Fruit fly (Drosophila melanogaster) whole organism, embryonic: ENCODE results near the gene MESR6.

Source experiments
- ATbp ChIP-seq: fragments of 200-800 bp; sonication (Bioruptor generic); optimal IDR thresholded peaks from 2 replicates; lab custom pipeline; 2017; ENCODE audit warnings: missing biosample characterization, mild to moderate bottlenecking, missing genetic modification characterization, missing genetic modification reagents
- BEAF-32 ChIP-seq: fragments of 200-800 bp; sonication (Bioruptor generic); optimal IDR thresholded peaks from 3 replicates; lab custom pipeline; 2017; ENCODE audit warnings: missing biosample characterization, missing genetic modification characterization, mild to moderate bottlenecking, moderate library complexity, missing genetic modification reagents
- Bdp1 ChIP-seq: fragments of 200-800 bp; sonication (Bioruptor generic); optimal IDR thresholded peaks from 3 replicates; lab custom pipeline; 2016; ENCODE audit warnings: missing biosample characterization, missing genetic modification characterization
- CG12391 ChIP-seq: fragments of 200-800 bp; sonication (Bioruptor generic); optimal IDR thresholded peaks from 3 replicates; lab custom pipeline; 2018; ENCODE audit warnings: missing biosample characterization, mild to moderate bottlenecking, missing genetic modification characterization, moderate library complexity
- CG15696 ChIP-seq: fragments of 200-800 bp; sonication (Bioruptor generic); optimal IDR thresholded peaks from 2 replicates; lab custom pipeline; 2019; ENCODE audit warnings: missing biosample characterization, mild to moderate bottlenecking, missing genetic modification characterization, moderate library complexity
- CG16813 ChIP-seq: fragments of 200-800 bp; sonication (Bioruptor generic); IDR thresholded peaks from 3 replicates; pipeline ENCODE4 v1.3.6; 2022; ENCODE audit warnings: missing biosample characterization, missing genetic modification characterization; ENCODE audit not compliant: partially characterized antibody
- CG17829 ChIP-seq: fragments of 200-800 bp; optimal IDR thresholded peaks from 2 replicates; lab custom pipeline; 2019; ENCODE audit warnings: missing biosample characterization, mild to moderate bottlenecking, missing genetic modification characterization, moderate library complexity
- CG17912 ChIP-seq: fragments of 200-800 bp; sonication (Bioruptor generic); optimal IDR thresholded peaks from 2 replicates; lab custom pipeline; 2018; ENCODE audit warnings: missing biosample characterization, mild to moderate bottlenecking, missing genetic modification characterization
- CG1792 ChIP-seq: fragments of 200-800 bp; sonication (Bioruptor generic); optimal IDR thresholded peaks from 2 replicates; lab custom pipeline; 2016; ENCODE audit warnings: missing biosample characterization, missing genetic modification characterization
- CG18011 ChIP-seq: fragments of 200-800 bp; sonication (Bioruptor generic); optimal IDR thresholded peaks from 2 replicates; lab custom pipeline; 2017; ENCODE audit warnings: missing biosample characterization, missing genetic modification characterization, mild to moderate bottlenecking, moderate library complexity, missing genotype
- CG2129 ChIP-seq: fragments of 200-800 bp; sonication (Bioruptor generic); IDR thresholded peaks from 2 replicates; pipeline ENCODE4 v1.3.6; 2022; ENCODE audit warnings: missing biosample characterization, missing genetic modification characterization; ENCODE audit not compliant: partially characterized antibody
- CG30431 ChIP-seq: fragments of 200-800 bp; sonication (Bioruptor generic); optimal IDR thresholded peaks from 2 replicates; lab custom pipeline; 2017; ENCODE audit warnings: missing biosample characterization, missing genetic modification characterization
- CG3407 ChIP-seq: fragments of 200-800 bp; sonication (Bioruptor generic); optimal IDR thresholded peaks from 2 replicates; lab custom pipeline; 2018; ENCODE audit warnings: missing biosample characterization, mild to moderate bottlenecking, missing genetic modification characterization
- CG34422 ChIP-seq: fragments of 200-800 bp; sonication (Bioruptor generic); IDR thresholded peaks from 3 replicates; pipeline ENCODE4 v1.3.6; 2022; ENCODE audit warnings: missing biosample characterization, missing genetic modification characterization
- CG8290 ChIP-seq, 3 experiments: fragments of 200-800 bp; sonication (Bioruptor generic); optimal IDR thresholded peaks; 2 replicates each; lab custom pipeline; 2016 to 2019; ENCODE audit warnings: missing biosample characterization in 3 of 3, missing genetic modification characterization in 3 of 3, mild to moderate bottlenecking in 2 of 3, moderate library complexity in 1 of 3
- CG8765 ChIP-seq: fragments of 200-800 bp; sonication (Bioruptor generic); IDR thresholded peaks from 2 replicates; pipeline ENCODE4 v1.3.6; 2022; ENCODE audit warnings: missing biosample characterization, missing genetic modification characterization
- CG8944 ChIP-seq: fragments of 200-800 bp; sonication (Bioruptor generic); optimal IDR thresholded peaks from 3 replicates; lab custom pipeline; 2016; ENCODE audit warnings: missing biosample characterization, missing genetic modification characterization
- CG9215 ChIP-seq: fragments of 200-800 bp; sonication (Bioruptor generic); IDR thresholded peaks from 2 replicates; pipeline ENCODE4 v1.3.6; 2022; ENCODE audit warnings: missing biosample characterization, missing genetic modification characterization
- CG9609 ChIP-seq: fragments of 200-800 bp; sonication (Bioruptor generic); optimal IDR thresholded peaks from 3 replicates; lab custom pipeline; 2016; ENCODE audit warnings: missing biosample characterization, missing genetic modification characterization
- CG9797 ChIP-seq: fragments of 200-800 bp; sonication (Bioruptor generic); optimal IDR thresholded peaks from 3 replicates; lab custom pipeline; 2018; ENCODE audit warnings: missing biosample characterization, mild to moderate bottlenecking, missing genetic modification characterization
- D ChIP-seq, 2 experiments: fragments of 200-800 bp in 1 of 2; fragments of >200 bp in 1 of 2; sonication (Bioruptor generic) in 1 of 2; optimal IDR thresholded peaks; 2 replicates in 1 of 2; 3 replicates in 1 of 2; lab custom pipeline; 2017; ENCODE audit warnings: mild to moderate bottlenecking in 1 of 2, missing biosample characterization in 1 of 2, missing genetic modification characterization in 1 of 2, missing genetic modification reagents in 1 of 2
- Doc2 ChIP-seq: fragments of 200-800 bp; sonication (Bioruptor generic); IDR thresholded peaks from 2 replicates; pipeline ENCODE4 v1.3.6; 2022; ENCODE audit warnings: missing biosample characterization, missing genetic modification characterization
- H2.0 ChIP-seq: fragments of 200-800 bp; sonication (Bioruptor generic); IDR thresholded peaks from 2 replicates; pipeline ENCODE4 v1.3.6; 2022; ENCODE audit warnings: missing biosample characterization, missing genetic modification characterization
- HmgD ChIP-seq: fragments of 200-800 bp; sonication (Bioruptor generic); optimal IDR thresholded peaks from 3 replicates; lab custom pipeline; 2016; ENCODE audit warnings: missing biosample characterization, missing genetic modification characterization
- Hmr ChIP-seq: fragments of 200-800 bp; sonication (Bioruptor generic); optimal IDR thresholded peaks from 3 replicates; lab custom pipeline; 2017; ENCODE audit warnings: mild to moderate bottlenecking, missing biosample characterization, missing genetic modification reagents, missing genetic modification characterization
- NC2β ChIP-seq: fragments of 200-800 bp; sonication (Bioruptor generic); optimal IDR thresholded peaks from 2 replicates; lab custom pipeline; 2016; ENCODE audit warnings: missing biosample characterization, missing genetic modification characterization
- NFAT ChIP-seq: fragments of 200-800 bp; sonication (Bioruptor generic); IDR thresholded peaks from 2 replicates; pipeline ENCODE4 v1.3.6; 2022; ENCODE audit warnings: missing biosample characterization, missing genetic modification characterization
- Oaz ChIP-seq: fragments of 200-800 bp; sonication (Bioruptor generic); IDR thresholded peaks from 2 replicates; pipeline ENCODE4 v1.3.6; 2022; ENCODE audit warnings: missing biosample characterization, missing genetic modification characterization
- Rx ChIP-seq: fragments of 200-800 bp; sonication (Bioruptor generic); IDR thresholded peaks from 2 replicates; pipeline ENCODE4 v1.3.6; 2022; ENCODE audit warnings: missing biosample characterization, missing genetic modification characterization
- Taf1 ChIP-seq: fragments of 200-800 bp; sonication (Bioruptor generic); IDR thresholded peaks from 2 replicates; pipeline ENCODE4 v1.3.6; 2022; ENCODE audit warnings: missing biosample characterization, missing genetic modification characterization
- abd-A ChIP-seq: fragments of 200-800 bp; sonication (Bioruptor generic); optimal IDR thresholded peaks from 3 replicates; lab custom pipeline; 2019; ENCODE audit warnings: missing biosample characterization, mild to moderate bottlenecking, missing genetic modification characterization, moderate library complexity
- bcd ChIP-seq: fragments of 200-800 bp; sonication (Bioruptor generic); optimal IDR thresholded peaks from 2 replicates; lab custom pipeline; 2017; ENCODE audit warnings: missing biosample characterization, mild to moderate bottlenecking, missing genetic modification characterization
- crc ChIP-seq: fragments of 200-800 bp; sonication (Bioruptor generic); optimal IDR thresholded peaks from 2 replicates; lab custom pipeline; 2016; ENCODE audit warnings: missing biosample characterization, missing genetic modification characterization
- dimm ChIP-seq: fragments of 200-800 bp; sonication (Bioruptor generic); IDR thresholded peaks from 2 replicates; pipeline ENCODE4 v1.3.6; 2022; ENCODE audit warnings: missing biosample characterization, missing genetic modification characterization
- en ChIP-seq: fragments of 200-800 bp; sonication (Bioruptor generic); optimal IDR thresholded peaks from 2 replicates; lab custom pipeline; 2016; ENCODE audit warnings: missing biosample characterization, missing genetic modification characterization
- fd102C ChIP-seq: fragments of 200-800 bp; sonication (Bioruptor generic); optimal IDR thresholded peaks from 2 replicates; lab custom pipeline; 2018; ENCODE audit warnings: missing biosample characterization, mild to moderate bottlenecking, missing genetic modification characterization, moderate library complexity
- gem ChIP-seq: fragments of 200-800 bp; sonication (Bioruptor generic); optimal IDR thresholded peaks from 2 replicates; lab custom pipeline; 2019; ENCODE audit warnings: missing biosample characterization, mild to moderate bottlenecking, missing genetic modification characterization, moderate library complexity
- gsb-n ChIP-seq: fragments of 200-800 bp; sonication (Bioruptor generic); optimal IDR thresholded peaks from 3 replicates; lab custom pipeline; 2018; ENCODE audit warnings: missing biosample characterization, mild to moderate bottlenecking, missing genetic modification characterization
- kni ChIP-seq: fragments of 200-800 bp; sonication (Bioruptor generic); optimal IDR thresholded peaks from 3 replicates; lab custom pipeline; 2017; ENCODE audit warnings: mild to moderate bottlenecking, missing biosample characterization, missing genetic modification reagents, missing genetic modification characterization
- luna ChIP-seq: fragments of 200-800 bp; sonication (Bioruptor generic); optimal IDR thresholded peaks from 2 replicates; lab custom pipeline; 2016; ENCODE audit warnings: missing biosample characterization, missing genetic modification characterization
- onecut ChIP-seq: fragments of 200-800 bp; sonication (Bioruptor generic); IDR thresholded peaks from 2 replicates; pipeline ENCODE4 v1.3.6; 2022; ENCODE audit warnings: missing biosample characterization, missing genetic modification characterization
- org-1 ChIP-seq: fragments of 200-800 bp; sonication (Bioruptor generic); optimal IDR thresholded peaks from 2 replicates; lab custom pipeline; 2017; ENCODE audit warnings: missing biosample characterization, missing genetic modification characterization
- slou ChIP-seq: fragments of 200-800 bp; sonication (Bioruptor generic); optimal IDR thresholded peaks from 3 replicates; lab custom pipeline; 2016; ENCODE audit warnings: missing biosample characterization, missing genetic modification characterization
- sob ChIP-seq: fragments of 200-800 bp; sonication (Bioruptor generic); IDR thresholded peaks from 2 replicates; pipeline ENCODE4 v1.3.6; 2022; ENCODE audit warnings: missing biosample characterization, missing genetic modification characterization
- ssp ChIP-seq: fragments of 200-800 bp; sonication (Bioruptor generic); IDR thresholded peaks from 2 replicates; pipeline ENCODE4 v1.3.6; 2022; ENCODE audit warnings: missing biosample characterization, missing genetic modification characterization
- tin ChIP-seq: fragments of 200-800 bp; sonication (Bioruptor generic); optimal IDR thresholded peaks from 3 replicates; lab custom pipeline; 2016; ENCODE audit warnings: missing biosample characterization, missing genetic modification characterization
- twi ChIP-seq: fragments of 200-800 bp; optimal IDR thresholded peaks from 2 replicates; lab custom pipeline; 2019; ENCODE audit warnings: missing biosample characterization, mild to moderate bottlenecking, missing genetic modification characterization, moderate library complexity
- unpg ChIP-seq: fragments of 200-800 bp; sonication (Bioruptor generic); optimal IDR thresholded peaks from 3 replicates; lab custom pipeline; 2018; ENCODE audit warnings: missing biosample characterization, mild to moderate bottlenecking, missing genetic modification characterization, moderate library complexity
- zen2 ChIP-seq: fragments of 200-800 bp; sonication (Bioruptor generic); IDR thresholded peaks from 3 replicates; pipeline ENCODE4 v1.3.6; 2022; ENCODE audit warnings: missing biosample characterization, missing genetic modification characterization; ENCODE audit not compliant: partially characterized antibody

Gene MESR6

DNA sequence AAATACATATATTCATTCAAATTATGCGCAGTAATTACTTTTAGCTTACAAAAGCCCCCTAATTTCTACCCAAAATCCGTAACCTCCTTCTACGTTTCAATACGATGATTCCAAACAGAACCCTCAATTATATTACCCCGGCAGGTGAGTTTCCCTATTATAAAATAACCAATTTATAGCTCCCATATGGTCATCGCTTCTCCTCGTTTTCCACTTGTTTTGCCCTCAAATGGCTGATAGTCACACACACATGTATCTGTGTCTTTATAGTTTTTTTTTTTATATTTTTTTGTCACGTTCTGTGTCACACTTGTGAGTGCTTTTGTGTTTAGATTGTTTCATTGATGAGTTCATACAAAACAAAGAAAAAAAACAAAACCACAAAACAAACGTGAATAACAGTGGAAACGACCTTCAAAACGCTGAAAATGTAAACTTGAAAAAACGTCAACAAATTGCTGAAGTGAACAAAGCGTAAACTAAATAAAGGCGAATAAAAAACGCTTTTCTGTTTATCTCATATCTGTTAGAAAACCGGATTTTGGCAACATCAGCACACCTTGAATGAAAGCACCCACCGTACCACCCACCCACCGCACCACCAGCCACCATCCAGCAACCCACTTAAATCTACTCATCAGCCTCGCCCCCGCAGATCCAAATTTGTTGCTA lies 21.2 kb upstream of the MESR6 start (continued):
- TF ChIP-seq bcd (GFP tag; lab: Kevin White, UChicago): peak; percentile 40
- TF ChIP-seq kni (GFP tag; lab: Kevin White, UChicago): peak; percentile 9
- TF ChIP-seq unpg: peak; percentile 30
- TF ChIP-seq onecut (GFP tag; lab: Robert Waterston, UW): no peak
- TF ChIP-seq NFAT: no peak
- TF ChIP-seq twi (tag; lab: Kevin White, UChicago): peak; percentile 40
- TF ChIP-seq CG18011 (GFP tag; lab: Kevin White, UChicago): no peak
- peak; percentile 8 for TF ChIP-seq org-1 (GFP tag; lab: Kevin White, UChicago)
- no peak for TF ChIP-seq crc
- 0 out of 2 replicates have a peak, but pooled peaks have one; percentile 7 for TF ChIP-seq sob (GFP tag; lab: Robert Waterston, UW)
- no peak for TF ChIP-seq CG12391 (tag; lab: Kevin White, UChicago)
- no peak for TF ChIP-seq CG17829 (tag; lab: Kevin White, UChicago)
- TF ChIP-seq Rx (GFP tag; lab: Robert Waterston, UW): no peak
- peak; percentile 45 for TF ChIP-seq gem (tag; lab: Kevin White, UChicago)
- no peak for TF ChIP-seq CG15696 (tag; lab: Kevin White, UChicago)
- TF ChIP-seq CG8765: no peak
- no peak for TF ChIP-seq zen2
- TF ChIP-seq CG17912 (GFP tag; lab: Kevin White, UChicago): no peak
- no peak for TF ChIP-seq CG16813
- no peak for TF ChIP-seq en (GFP tag; lab: Kevin White, UChicago)
- TF ChIP-seq abd-A: peak; percentile 84
- peak; percentile 37 for TF ChIP-seq Hmr (GFP tag; lab: Kevin White, UChicago)
- no peak for TF ChIP-seq CG2129 (GFP tag; lab: Robert Waterston, UW)
- TF ChIP-seq CG3407 (GFP tag; lab: Kevin White, UChicago): no peak
- TF ChIP-seq dimm (GFP tag; lab: Robert Waterston, UW): no peak
- TF ChIP-seq slou (GFP tag; lab: Kevin White, UChicago): no peak
- no peak for TF ChIP-seq luna
- no peak for TF ChIP-seq HmgD (GFP tag; lab: Kevin White, UChicago)
- TF ChIP-seq CG9609 (GFP tag; lab: Kevin White, UChicago): no peak
- TF ChIP-seq fd102C (GFP tag; lab: Kevin White, UChicago): no peak
- no peak for TF ChIP-seq Doc2 (GFP tag; lab: Robert Waterston, UW)
- no peak for TF ChIP-seq Taf1
- no peak for TF ChIP-seq CG8290 (GFP tag; optimal IDR thresholded peaks at IDR 0.05; lab: Kevin White, UChicago)
- peak in 1 of 2 experiments; percentile 21 for TF ChIP-seq CG8290 (tag; optimal IDR thresholded peaks at IDR 0.05; lab: Kevin White, UChicago)
- TF ChIP-seq gsb-n (tag; lab: Kevin White, UChicago): no peak
- TF ChIP-seq CG8944 (GFP tag; lab: Kevin White, UChicago): no peak
- TF ChIP-seq CG9797: no peak
- TF ChIP-seq CG1792 (GFP tag; lab: Kevin White, UChicago): no peak
- TF ChIP-seq H2.0 (GFP tag; lab: Robert Waterston, UW): no peak
- no peak for TF ChIP-seq BEAF-32 (GFP tag; lab: Kevin White, UChicago)
- no peak for TF ChIP-seq CG30431 (GFP tag; lab: Kevin White, UChicago)
- no peak for TF ChIP-seq CG34422 (GFP tag; lab: Robert Waterston, UW)
- peak; percentile 23 for TF ChIP-seq ATbp (GFP tag; lab: Kevin White, UChicago)
- no peak for TF ChIP-seq D (optimal IDR thresholded peaks at IDR 0.05; lab: Kevin White, UChicago)
- TF ChIP-seq D (GFP tag; optimal IDR thresholded peaks at IDR 0.05; lab: Kevin White, UChicago): peak; percentile 6
- no peak for TF ChIP-seq CG9215 (GFP tag; lab: Robert Waterston, UW)
- TF ChIP-seq Oaz (GFP tag; lab: Robert Waterston, UW): 0 out of 2 replicates have a peak, but pooled peaks have one; percentile 23
- no peak for TF ChIP-seq tin
- no peak for TF ChIP-seq NC2β (GFP tag; lab: Kevin White, UChicago)
- no peak for TF ChIP-seq Bdp1
- no peak for TF ChIP-seq ssp
